Fruit fly (Drosophila melanogaster) whole organism, wandering third instar larva: ENCODE data around the gene CG11333.

Source experiments
- CG32264 ChIP-seq: fragments of 200-800 bp; sonication (Bioruptor generic); optimal IDR thresholded peaks from 2 replicates; lab custom pipeline; 2016; ENCODE audit warnings: missing biosample characterization, missing genetic modification characterization
- CG9705 ChIP-seq: fragments of 200-800 bp; sonication (Bioruptor generic); optimal IDR thresholded peaks from 2 replicates; lab custom pipeline; 2018; ENCODE audit warnings: missing biosample characterization, mild to moderate bottlenecking, missing genetic modification characterization
- CrebA ChIP-seq: fragments of 200-800 bp; sonication (Bioruptor generic); optimal IDR thresholded peaks from 2 replicates; lab custom pipeline; 2016; ENCODE audit warnings: missing biosample characterization, mild to moderate bottlenecking, missing genetic modification characterization, borderline replicate concordance
- Dif ChIP-seq: fragments of 200-275, 200-300 bp; sonication (Bioruptor generic); optimal IDR thresholded peaks from 2 replicates; lab custom pipeline; 2018; ENCODE audit warnings: missing biosample characterization, missing genetic modification characterization; ENCODE audit not compliant: partially characterized antibody
- HLH106 ChIP-seq: fragments of 200-800 bp; optimal IDR thresholded peaks from 3 replicates; lab custom pipeline; 2019; ENCODE audit warnings: missing biosample characterization, mild to moderate bottlenecking, missing genetic modification characterization, moderate library complexity
- Hnf4 ChIP-seq: fragments of 200-800 bp; sonication (Bioruptor generic); optimal IDR thresholded peaks from 2 replicates; lab custom pipeline; 2016; ENCODE audit warnings: missing biosample characterization, mild to moderate bottlenecking, missing genetic modification characterization
- Hr78 ChIP-seq: fragments of >200 bp; optimal IDR thresholded peaks from 2 replicates; lab custom pipeline; 2017; ENCODE audit warnings: missing biosample characterization, missing genetic modification characterization
- Hr83 ChIP-seq: fragments of 200-300 bp; sonication (Bioruptor generic); optimal IDR thresholded peaks from 2 replicates; lab custom pipeline; 2016; ENCODE audit warnings: missing biosample characterization, mild to moderate bottlenecking, missing genetic modification characterization, moderate library complexity; ENCODE audit not compliant: poor library complexity, severe bottlenecking
- Mio ChIP-seq: sonication (Bioruptor generic); optimal IDR thresholded peaks from 2 replicates; lab custom pipeline; 2016; ENCODE audit warnings: missing biosample characterization, missing genetic modification characterization
- Myc ChIP-seq: fragments of >200 bp; optimal IDR thresholded peaks from 2 replicates; lab custom pipeline; 2017
- OdsH ChIP-seq: fragments of 200-800 bp; sonication (Bioruptor generic); optimal IDR thresholded peaks from 2 replicates; lab custom pipeline; 2016; ENCODE audit warnings: missing biosample characterization, mild to moderate bottlenecking, missing genetic modification characterization
- Sp1 ChIP-seq: fragments of 200-800 bp; sonication (Bioruptor generic); optimal IDR thresholded peaks from 3 replicates; lab custom pipeline; 2019; ENCODE audit warnings: missing biosample characterization, mild to moderate bottlenecking, missing genetic modification characterization, moderate library complexity
- br ChIP-seq: fragments of 200-800 bp; sonication (Bioruptor generic); optimal IDR thresholded peaks from 2 replicates; lab custom pipeline; 2016; ENCODE audit warnings: missing biosample characterization, missing genetic modification characterization
- dmrt93B ChIP-seq: fragments of 200-800 bp; sonication (Bioruptor generic); optimal IDR thresholded peaks from 2 replicates; lab custom pipeline; 2018; ENCODE audit warnings: missing biosample characterization, mild to moderate bottlenecking, missing genetic modification characterization
- dsf ChIP-seq: sonication (Bioruptor generic); optimal IDR thresholded peaks from 2 replicates; lab custom pipeline; 2016; ENCODE audit warnings: missing biosample characterization, missing genetic modification characterization, borderline replicate concordance
- ey ChIP-seq: fragments of 200-800 bp; sonication (Bioruptor generic); optimal IDR thresholded peaks from 2 replicates; lab custom pipeline; 2016; ENCODE audit warnings: missing biosample characterization, missing genetic modification characterization
- foxo ChIP-seq, 2 experiments: fragments of 200-800 bp; sonication (Bioruptor generic); optimal IDR thresholded peaks; 2 replicates in 1 of 2; 3 replicates in 1 of 2; lab custom pipeline; 2016 to 2017; ENCODE audit warnings: missing biosample characterization in 2 of 2, missing genetic modification characterization in 2 of 2
- fru ChIP-seq: fragments of 200-800 bp; sonication (Bioruptor generic); optimal IDR thresholded peaks from 3 replicates; lab custom pipeline; 2016; ENCODE audit warnings: missing biosample characterization, mild to moderate bottlenecking, missing genetic modification characterization
- h ChIP-seq: fragments of 200-800 bp; sonication (Bioruptor generic); optimal IDR thresholded peaks from 3 replicates; lab custom pipeline; 2016; ENCODE audit warnings: missing biosample characterization, mild to moderate bottlenecking, missing genetic modification characterization
- jim ChIP-seq: fragments of 175-275, 200-325 bp; sonication (Bioruptor generic); optimal IDR thresholded peaks from 2 replicates; lab custom pipeline; 2016; ENCODE audit warnings: missing biosample characterization, mild to moderate bottlenecking, missing genetic modification characterization
- lola ChIP-seq: fragments of >200 bp; optimal IDR thresholded peaks from 2 replicates; lab custom pipeline; 2017; ENCODE audit warnings: missing biosample characterization, missing genetic modification characterization
- pan ChIP-seq: fragments of >200 bp; optimal IDR thresholded peaks from 2 replicates; lab custom pipeline; 2017
- psq ChIP-seq: fragments of 200-800 bp; sonication (Bioruptor generic); optimal IDR thresholded peaks from 3 replicates; lab custom pipeline; 2017; ENCODE audit warnings: missing biosample characterization, mild to moderate bottlenecking, missing genetic modification characterization, moderate library complexity
- rgr ChIP-seq: fragments of 200-800 bp; sonication (Bioruptor generic); optimal IDR thresholded peaks from 3 replicates; lab custom pipeline; 2016; ENCODE audit warnings: missing biosample characterization, mild to moderate bottlenecking, missing genetic modification characterization
- sage ChIP-seq: fragments of 200-800 bp; sonication (Bioruptor generic); optimal IDR thresholded peaks from 2 replicates; lab custom pipeline; 2016; ENCODE audit warnings: missing biosample characterization, mild to moderate bottlenecking, missing genetic modification characterization
- usp ChIP-seq: fragments of >200 bp; optimal IDR thresholded peaks from 2 replicates; lab custom pipeline; 2017; ENCODE audit warnings: missing biosample characterization, missing genetic modification characterization
- woc ChIP-seq: sonication (Bioruptor generic); optimal IDR thresholded peaks from 2 replicates; lab custom pipeline; 2016; ENCODE audit warnings: missing biosample characterization, mild to moderate bottlenecking, missing genetic modification characterization

CG11333 gene

dm6 chr3R:31505254-31505689, 42.2 kb downstream of the CG11333 start:
- TF ChIP-seq Sp1 (GFP tag; lab: Kevin White, UChicago) (peak; percentile 27), dmrt93B (peak; percentile 30), CG32264 (no peak), ey (GFP tag; lab: Kevin White, UChicago) (peak; percentile 53), OdsH (peak; percentile 59), fru (GFP tag; lab: Kevin White, UChicago) (peak; percentile 73), Hr83 (no peak), rgr (peak; percentile 48), usp (GFP tag; lab: Kevin White, UChicago) (no peak), Dif (GFP tag; lab: Kevin White, UChicago) (no peak), CG9705 (GFP tag; lab: Kevin White, UChicago) (no peak), foxo (GFP tag; optimal IDR thresholded peaks at IDR 0.05; lab: Kevin White, UChicago) (peak in 1 of 2 experiments; percentile 76), lola (GFP tag; lab: Kevin White, UChicago) (no peak), Hr78 (GFP tag; lab: Kevin White, UChicago) (no peak), h (peak; percentile 58), Hnf4 (GFP tag; lab: Kevin White, UChicago) (peak; percentile 8), Myc (lab: Kevin White, UChicago) (no peak), Mio (GFP tag; lab: Kevin White, UChicago) (no peak), sage (GFP tag; lab: Kevin White, UChicago) (no peak), woc (GFP tag; lab: Kevin White, UChicago) (peak; percentile 76), pan (no peak), CrebA (GFP tag; lab: Kevin White, UChicago) (no peak), HLH106 (peak; percentile 29), br (GFP tag; lab: Kevin White, UChicago) (peak; percentile 30), dsf (GFP tag; lab: Kevin White, UChicago) (no peak), psq (GFP tag; lab: Kevin White, UChicago) (peak; percentile 62)

dm6 chr3R:31512040-31512439, 48.9 kb downstream of the CG11333 start:
- TF ChIP-seq ey (GFP tag; lab: Kevin White, UChicago), result peak; percentile 11
- TF ChIP-seq jim (GFP tag; lab: Kevin White, UChicago), result no peak
